Worm (Caenorhabditis elegans) whole organism, young adult: Measurements from ENCODE around the gene rpap-2.

Experiments used
- K12H6.12 ChIP-seq: fragments of 200-800 bp; sonication (Bioruptor generic); optimal IDR thresholded peaks from 2 replicates; lab custom pipeline; 2018; ENCODE audit warnings: mild to moderate bottlenecking, missing genetic modification characterization, missing compliant biosample characterization
- ama-1 ChIP-seq, 3 experiments: fragments of 150-350 bp in 1 of 3; sonication (generic microtip) in 2 of 3; optimal IDR thresholded peaks; 2 replicates each; lab custom pipeline; 2014 to 2018; ENCODE audit warnings: missing biosample characterization in 2 of 3, missing genetic modification characterization in 2 of 3, missing genetic modification reagents in 2 of 3
- attf-6 ChIP-seq: fragments of 200-800 bp; sonication (Bioruptor generic); IDR thresholded peaks from 2 replicates; pipeline ENCODE4 v1.3.6; 2022; ENCODE audit warnings: missing genetic modification reagents, missing genetic modification characterization, missing compliant biosample characterization
- egl-18 ChIP-seq: fragments of 200-800 bp; sonication (Bioruptor generic); IDR thresholded peaks from 2 replicates; pipeline ENCODE4 v1.3.6; 2022; ENCODE audit warnings: missing genetic modification reagents, missing genetic modification characterization, missing compliant biosample characterization
- lin-54 ChIP-seq: fragments of 200-800 bp; sonication (Bioruptor generic); optimal IDR thresholded peaks from 2 replicates; lab custom pipeline; 2018; ENCODE audit warnings: mild to moderate bottlenecking, missing genetic modification characterization, missing compliant biosample characterization
- nhr-90 ChIP-seq: sonication (generic microtip); optimal IDR thresholded peaks from 2 replicates; lab custom pipeline; 2016; ENCODE audit warnings: missing genotype, mild to moderate bottlenecking, missing genetic modification characterization, missing compliant biosample characterization
- repo-1 ChIP-seq: sonication (generic microtip); optimal IDR thresholded peaks from 2 replicates; lab custom pipeline; 2017; ENCODE audit warnings: mild to moderate bottlenecking, missing genetic modification characterization, missing compliant biosample characterization
- unc-62 ChIP-seq: fragments of 150-350 bp; optimal IDR thresholded peaks from 2 replicates; lab custom pipeline; 2014; ENCODE audit warnings: missing biosample characterization, missing genetic modification reagents, missing genetic modification characterization

ce11 chrIII:8934378-8934777, 33.4 kb upstream of the rpap-2 start:
- TF ChIP-seq lin-54 (GFP tag; lab: Kevin White, UChicago), result no peak
- no peak for TF ChIP-seq nhr-90 (tag; lab: Kevin White, UChicago)
- no peak for TF ChIP-seq repo-1 (tag; lab: Kevin White, UChicago)
- no peak for TF ChIP-seq ama-1 (optimal IDR thresholded peaks at IDR 0.05; lab: Kevin White, UChicago)
- TF ChIP-seq ama-1 (GFP tag; optimal IDR thresholded peaks at IDR 0.05; lab: Kevin White, UChicago), result no peak
- no peak for TF ChIP-seq attf-6
- no peak for TF ChIP-seq K12H6.12 (tag; lab: Kevin White, UChicago)
- TF ChIP-seq egl-18 (GFP tag; lab: Robert Waterston, UW), result no peak
- TF ChIP-seq unc-62 (GFP tag; lab: Kevin White, UChicago), result no peak
